Worm (Caenorhabditis elegans) whole organism, young adult: ENCODE measurements around the gene Y54F10AM.15.

Experiments used
- F33H1.4 ChIP-seq: fragments of 200-800 bp; sonication (Bioruptor generic); IDR thresholded peaks from 2 replicates; pipeline ENCODE4 v1.3.6; 2022; ENCODE audit warnings: missing genetic modification reagents, missing genetic modification characterization, missing compliant biosample characterization
- hlh-26 ChIP-seq: fragments of 200-800 bp; sonication (Bioruptor generic); conservative IDR thresholded peaks from 2 replicates; pipeline ENCODE4 v1.3.6; 2022; ENCODE audit warnings: missing genetic modification reagents, missing genetic modification characterization, missing compliant biosample characterization

Gene Y54F10AM.15

ce11 chrIII:2482171-2482570 is 46.3 kb downstream of the Y54F10AM.15 start:
- peak; percentile 51; the same call in 1 of the 2 replicates for TF ChIP-seq F33H1.4 (GFP tag; lab: Robert Waterston, UW)
- TF ChIP-seq hlh-26 (GFP tag; lab: Robert Waterston, UW), result no peak
